Worm (Caenorhabditis elegans): ENCODE results near the gene spp-26.

Gene spp-26

ce11 chrV:6559105-6559504 is at the start of gene spp-26:
Gene spp-26 (minus strand): TSS chrV:6559205.
- TF ChIP-seq fkh-6 (tag; optimal IDR thresholded peaks at IDR 0.05) (no peak), ceh-2 (tag; optimal IDR thresholded peaks at IDR 0.05) (no peak), pha-2 (tag; optimal IDR thresholded peaks at IDR 0.05) (no peak), sox-4 (tag; optimal IDR thresholded peaks at IDR 0.05) (no peak), C38D4.7 (GFP tag; optimal IDR thresholded peaks at IDR 0.05) (no peak), odd-2 (tag; optimal IDR thresholded peaks at IDR 0.05) (no peak), ref-2 (tag; optimal IDR thresholded peaks at IDR 0.05) (no peak), ztf-16 (tag; optimal IDR thresholded peaks at IDR 0.05) (no peak), syd-9 (tag; optimal IDR thresholded peaks at IDR 0.05) (no peak), ceh-48 (tag; optimal IDR thresholded peaks at IDR 0.05) (no peak)

ce11 chrV:6606197-6606596 is 47.2 kb upstream of the spp-26 start:
- TF ChIP-seq fkh-10 (GFP tag; optimal IDR thresholded peaks at IDR 0.05) = no peak
- TF ChIP-seq ceh-19 (GFP tag; optimal IDR thresholded peaks at IDR 0.05) = no peak
- no peak for TF ChIP-seq hlh-13 (GFP tag; optimal IDR thresholded peaks at IDR 0.05)
- TF ChIP-seq ceh-31 (tag; optimal IDR thresholded peaks at IDR 0.05) = no peak
- no peak for TF ChIP-seq elt-2 (tag; optimal IDR thresholded peaks at IDR 0.05)
- TF ChIP-seq unc-55 (GFP tag; optimal IDR thresholded peaks at IDR 0.05) = no peak

- no peak for TF ChIP-seq pax-1 (tag; optimal IDR thresholded peaks at IDR 0.05)
- TF ChIP-seq ceh-6 (GFP tag; optimal IDR thresholded peaks at IDR 0.05) = no peak
- no peak for TF ChIP-seq ceh-18 (tag; optimal IDR thresholded peaks at IDR 0.05)
- no peak for TF ChIP-seq ceh-31 (tag; optimal IDR thresholded peaks at IDR 0.05)
- TF ChIP-seq sox-2 (GFP tag; IDR thresholded peaks at IDR 0.05) = no peak
Measured at ce11 chrV:6605275-6605674, 46.3 kb upstream of the spp-26 start, which contains the start of gene ZK1055.7. Gene ZK1055.7 (minus strand): TSS chrV:6605375.

- TF ChIP-seq ceh-9 (tag; optimal IDR thresholded peaks at IDR 0.05) (no peak), ceh-31 (tag; optimal IDR thresholded peaks at IDR 0.05) (no peak), fax-1 (tag; optimal IDR thresholded peaks at IDR 0.05) (no peak), syd-9 (tag; optimal IDR thresholded peaks at IDR 0.05) (no peak), rnt-1 (tag; optimal IDR thresholded peaks at IDR 0.05) (no peak), elt-4 (tag; optimal IDR thresholded peaks at IDR 0.05) (no peak), fkh-10 (GFP tag; optimal IDR thresholded peaks at IDR 0.05) (no peak), lim-6 (tag; optimal IDR thresholded peaks at IDR 0.05) (no peak), madf-2 (tag; optimal IDR thresholded peaks at IDR 0.05) (no peak), sox-4 (tag; optimal IDR thresholded peaks at IDR 0.05) (no peak), pha-2 (tag; optimal IDR thresholded peaks at IDR 0.05) (no peak), pat-9 (tag; optimal IDR thresholded peaks at IDR 0.05) (no peak), ceh-19 (GFP tag; optimal IDR thresholded peaks at IDR 0.05) (no peak), lin-11 (tag; optimal IDR thresholded peaks at IDR 0.05) (no peak), sdc-2 (tag; optimal IDR thresholded peaks at IDR 0.05) (no peak), tbx-2 (tag; optimal IDR thresholded peaks at IDR 0.05) (no peak), pag-3 (tag; optimal IDR thresholded peaks at IDR 0.05; ENCODE audit: borderline replicate concordance) (no peak), K02D7.2 (tag; optimal IDR thresholded peaks at IDR 0.05) (no peak), nfya-1 (tag; optimal IDR thresholded peaks at IDR 0.05) (no peak), ahr-1 (tag; optimal IDR thresholded peaks at IDR 0.05) (no peak)
Measured at ce11 chrV:6602556-6603062, 43.6 kb upstream of the spp-26 start, which contains the start of gene ZK1055.6. Gene ZK1055.6 (minus strand): TSS chrV:6602606.

ce11 chrV:6593700-6594244 is 34.8 kb upstream of the spp-26 start, which contains the start of gene hcp-1:
Gene hcp-1 (plus strand): TSS chrV:6594194.
- TF ChIP-seq pat-9 (tag; optimal IDR thresholded peaks at IDR 0.05) = no peak

All from whole organism, late embryonic.